Fruit fly (Drosophila melanogaster) whole organism, adult: Measurements from ENCODE around the gene CG18746.

Experiments used
- CG11617 ChIP-seq: fragments of 200-800 bp; sonication (Bioruptor generic); optimal IDR thresholded peaks from 2 replicates; lab custom pipeline; 2017; ENCODE audit warnings: mild to moderate bottlenecking, missing biosample characterization, missing genetic modification reagents, missing genetic modification characterization
- CG1620 ChIP-seq: fragments of 200-800 bp; sonication (Bioruptor generic); optimal IDR thresholded peaks from 2 replicates; lab custom pipeline; 2016; ENCODE audit warnings: missing biosample characterization, missing genetic modification characterization
- CG5204 ChIP-seq: fragments of 200-800 bp; sonication (Bioruptor generic); optimal IDR thresholded peaks from 2 replicates; lab custom pipeline; 2016; ENCODE audit warnings: missing biosample characterization, missing genetic modification characterization
- bab1 ChIP-seq: fragments of 200-800 bp; sonication (Bioruptor generic); optimal IDR thresholded peaks from 3 replicates; lab custom pipeline; 2019; ENCODE audit warnings: missing biosample characterization, mild to moderate bottlenecking, missing genetic modification characterization, moderate library complexity
- cic ChIP-seq: fragments of 200-800 bp; sonication (Bioruptor generic); optimal IDR thresholded peaks from 2 replicates; lab custom pipeline; 2017; ENCODE audit warnings: missing biosample characterization, mild to moderate bottlenecking, missing genetic modification characterization, moderate library complexity
- kay ChIP-seq: fragments of 200-800 bp; sonication (Bioruptor generic); peaks from one replicate; lab custom pipeline; 2016; ENCODE audit warnings: missing biosample characterization, missing genetic modification characterization, borderline replicate concordance

DNA sequence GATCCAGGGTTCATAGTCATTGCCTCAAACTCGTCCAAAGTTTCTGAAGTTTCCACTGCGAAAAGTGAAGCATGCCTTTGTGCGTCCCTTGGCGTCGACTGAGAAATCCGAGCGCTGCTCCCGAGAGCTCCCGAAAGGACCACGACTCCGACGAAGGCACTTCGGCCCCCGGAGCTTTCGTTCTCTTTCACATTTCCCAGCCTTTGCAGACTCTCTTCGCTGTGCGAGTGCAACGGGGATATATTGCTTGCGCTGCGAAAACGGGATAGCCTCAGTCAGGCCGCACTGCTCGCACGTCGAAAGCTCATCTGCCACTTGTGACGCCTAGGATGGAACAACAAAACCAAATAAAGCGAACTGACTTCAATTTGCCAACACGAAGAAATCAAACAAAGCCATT, 36.5 kb downstream of the CG18746 start:
- TF ChIP-seq kay (GFP tag; lab: Kevin White, UChicago), result no peak
- no peak for TF ChIP-seq cic (GFP tag; lab: Kevin White, UChicago)
- TF ChIP-seq bab1 (GFP tag; lab: Kevin White, UChicago), result no peak
- no peak for TF ChIP-seq CG11617 (GFP tag; lab: Kevin White, UChicago)
- TF ChIP-seq CG5204 (GFP tag; lab: Kevin White, UChicago), result no peak
- TF ChIP-seq CG1620 (GFP tag; lab: Kevin White, UChicago), result no peak
